Worm (Caenorhabditis elegans) whole organism, young adult: ENCODE results near the gene sftb-2.

ENCODE experiments used
- F55B11.4 ChIP-seq: sonication (generic microtip); optimal IDR thresholded peaks from 2 replicates; lab custom pipeline; 2016; ENCODE audit warnings: missing compliant biosample characterization, missing genetic modification characterization, borderline replicate concordance; ENCODE audit not compliant: insufficient read depth
- T07F8.4 ChIP-seq: sonication (generic microtip); optimal IDR thresholded peaks from 2 replicates; lab custom pipeline; 2016; ENCODE audit warnings: mild to moderate bottlenecking, missing genetic modification characterization, moderate library complexity, missing compliant biosample characterization
- lin-40 ChIP-seq: sonication (generic microtip); optimal IDR thresholded peaks from 2 replicates; lab custom pipeline; 2016; ENCODE audit warnings: missing genetic modification characterization, mild to moderate bottlenecking, missing compliant biosample characterization, missing genotype, missing genetic modification reagents

- no peak for TF ChIP-seq lin-40
- no peak for TF ChIP-seq F55B11.4
- no peak for TF ChIP-seq T07F8.4 (tag; lab: Kevin White, UChicago)
These were observed 45.4 kb downstream of the sftb-2 start for ce11 chrV:173437-173836.
